Fruit fly (Drosophila melanogaster) whole organism, embryonic: ENCODE results near the gene CG16789.

Source experiments
- CG11456 ChIP-seq: fragments of 200-800 bp; sonication (Bioruptor generic); IDR thresholded peaks from 3 replicates; pipeline ENCODE4 v1.3.6; 2022; ENCODE audit warnings: missing biosample characterization, missing genetic modification characterization
- CG11560 ChIP-seq: fragments of 200-800 bp; sonication (Bioruptor generic); IDR thresholded peaks from 3 replicates; pipeline ENCODE4 v1.3.6; 2022; ENCODE audit warnings: missing biosample characterization, missing genetic modification characterization
- CG12219 ChIP-seq: fragments of 200-800 bp; sonication (Bioruptor generic); optimal IDR thresholded peaks from 3 replicates; lab custom pipeline; 2018; ENCODE audit warnings: missing biosample characterization, mild to moderate bottlenecking, missing genetic modification characterization
- CG12391 ChIP-seq: fragments of 200-800 bp; sonication (Bioruptor generic); optimal IDR thresholded peaks from 3 replicates; lab custom pipeline; 2018; ENCODE audit warnings: missing biosample characterization, mild to moderate bottlenecking, missing genetic modification characterization, moderate library complexity
- CG12744 ChIP-seq: fragments of 200-800 bp; sonication (Bioruptor generic); optimal IDR thresholded peaks from 2 replicates; lab custom pipeline; 2016; ENCODE audit warnings: missing biosample characterization, missing genetic modification characterization
- CG13424 ChIP-seq: fragments of 200-800 bp; sonication (Bioruptor generic); optimal IDR thresholded peaks from 2 replicates; lab custom pipeline; 2019; ENCODE audit warnings: missing biosample characterization, mild to moderate bottlenecking, missing genetic modification characterization, moderate library complexity
- CG13894 ChIP-seq: fragments of 200-800 bp; sonication (Bioruptor generic); optimal IDR thresholded peaks from 3 replicates; lab custom pipeline; 2018; ENCODE audit warnings: missing biosample characterization, mild to moderate bottlenecking, missing genetic modification characterization, moderate library complexity
- CG17359 ChIP-seq: fragments of 200-800 bp; sonication (Bioruptor generic); optimal IDR thresholded peaks from 3 replicates; lab custom pipeline; 2018; ENCODE audit warnings: missing biosample characterization, mild to moderate bottlenecking, missing genetic modification characterization, moderate library complexity
- CG18476 ChIP-seq: fragments of 200-800 bp; sonication (Bioruptor generic); optimal IDR thresholded peaks from 2 replicates; lab custom pipeline; 2016; ENCODE audit warnings: missing biosample characterization, mild to moderate bottlenecking, missing genetic modification characterization
- CG2116 ChIP-seq: fragments of 200-800 bp; sonication (Bioruptor generic); optimal IDR thresholded peaks from 3 replicates; lab custom pipeline; 2018; ENCODE audit warnings: missing biosample characterization, mild to moderate bottlenecking, missing genetic modification characterization
- CG2202 ChIP-seq: fragments of 200-800 bp; sonication (Bioruptor generic); optimal IDR thresholded peaks from 2 replicates; lab custom pipeline; 2018; ENCODE audit warnings: missing biosample characterization, mild to moderate bottlenecking, missing genetic modification characterization
- CG2678 ChIP-seq: fragments of 200-800 bp; sonication (Bioruptor generic); optimal IDR thresholded peaks from 3 replicates; lab custom pipeline; 2019; ENCODE audit warnings: missing biosample characterization, mild to moderate bottlenecking, missing genetic modification characterization, moderate library complexity
- CG30403 ChIP-seq: fragments of 200-800 bp; sonication (Bioruptor generic); optimal IDR thresholded peaks from 3 replicates; lab custom pipeline; 2016; ENCODE audit warnings: missing biosample characterization, missing genetic modification characterization
- CG30431 ChIP-seq: fragments of 200-800 bp; sonication (Bioruptor generic); optimal IDR thresholded peaks from 2 replicates; lab custom pipeline; 2017; ENCODE audit warnings: missing biosample characterization, missing genetic modification characterization
- CG31441 ChIP-seq: fragments of 200-800 bp; sonication (Bioruptor generic); IDR thresholded peaks from 2 replicates; pipeline ENCODE4 v1.3.6; 2022; ENCODE audit warnings: missing biosample characterization, missing genetic modification characterization
- CG3281 ChIP-seq: fragments of 200-800 bp; sonication (Bioruptor generic); optimal IDR thresholded peaks from 3 replicates; lab custom pipeline; 2017; ENCODE audit warnings: missing biosample characterization, mild to moderate bottlenecking, missing genetic modification characterization
- CG4820 ChIP-seq: fragments of 200-800 bp; sonication (Bioruptor generic); optimal IDR thresholded peaks from 3 replicates; lab custom pipeline; 2016; ENCODE audit warnings: missing biosample characterization, missing genetic modification characterization
- CG6689 ChIP-seq: fragments of 200-800 bp; sonication (Bioruptor generic); IDR thresholded peaks from 2 replicates; pipeline ENCODE4 v1.3.6; 2022; ENCODE audit warnings: missing biosample characterization, missing genetic modification characterization
- CG6813 ChIP-seq: fragments of 200-800 bp; sonication (Bioruptor generic); optimal IDR thresholded peaks from 2 replicates; lab custom pipeline; 2017; ENCODE audit warnings: missing biosample characterization, missing genetic modification characterization, mild to moderate bottlenecking, moderate library complexity, missing genetic modification reagents
- CG7987 ChIP-seq: fragments of 200-800 bp; sonication (Bioruptor generic); optimal IDR thresholded peaks from 2 replicates; lab custom pipeline; 2018; ENCODE audit warnings: missing biosample characterization, mild to moderate bottlenecking, missing genetic modification characterization, moderate library complexity
- CoRest ChIP-seq: fragments of 200-800 bp; sonication (Bioruptor generic); optimal IDR thresholded peaks from 3 replicates; lab custom pipeline; 2018; ENCODE audit warnings: missing biosample characterization, mild to moderate bottlenecking, missing genetic modification characterization, moderate library complexity
- CrebB ChIP-seq: fragments of 200-800 bp; sonication (Bioruptor generic); optimal IDR thresholded peaks from 3 replicates; lab custom pipeline; 2018; ENCODE audit warnings: missing biosample characterization, mild to moderate bottlenecking, missing genetic modification characterization
- Dbx ChIP-seq: fragments of 200-800 bp; sonication (Bioruptor generic); IDR thresholded peaks from 3 replicates; pipeline ENCODE4 v1.3.6; 2022; ENCODE audit warnings: missing biosample characterization, missing genetic modification characterization
- E2f2 ChIP-seq: fragments of 200-800 bp; sonication (Bioruptor generic); IDR thresholded peaks from 2 replicates; pipeline ENCODE4 v1.3.6; 2022; ENCODE audit warnings: missing biosample characterization, missing genetic modification characterization
- HHEX ChIP-seq: fragments of 200-800 bp; sonication (Bioruptor generic); optimal IDR thresholded peaks from 3 replicates; lab custom pipeline; 2017; ENCODE audit warnings: missing biosample characterization, mild to moderate bottlenecking, missing genetic modification characterization, missing genetic modification reagents
- HLH54F ChIP-seq: fragments of 200-800 bp; sonication (Bioruptor generic); optimal IDR thresholded peaks from 3 replicates; lab custom pipeline; 2016; ENCODE audit warnings: missing biosample characterization, missing genetic modification characterization
- Hmr ChIP-seq: fragments of 200-800 bp; sonication (Bioruptor generic); optimal IDR thresholded peaks from 3 replicates; lab custom pipeline; 2017; ENCODE audit warnings: mild to moderate bottlenecking, missing biosample characterization, missing genetic modification reagents, missing genetic modification characterization
- Mes4 ChIP-seq: fragments of 200-800 bp; sonication (Bioruptor generic); optimal IDR thresholded peaks from 2 replicates; lab custom pipeline; 2016; ENCODE audit warnings: missing biosample characterization, missing genetic modification characterization
- Myb ChIP-seq: fragments of 200-800 bp; sonication (Bioruptor generic); optimal IDR thresholded peaks from 2 replicates; lab custom pipeline; 2016; ENCODE audit warnings: missing biosample characterization, missing genetic modification characterization
- NC2β ChIP-seq: fragments of 200-800 bp; sonication (Bioruptor generic); optimal IDR thresholded peaks from 2 replicates; lab custom pipeline; 2016; ENCODE audit warnings: missing biosample characterization, missing genetic modification characterization
- Nf-YC ChIP-seq: fragments of 200-800 bp; optimal IDR thresholded peaks from 3 replicates; lab custom pipeline; 2019; ENCODE audit warnings: missing biosample characterization, mild to moderate bottlenecking, missing genetic modification characterization, moderate library complexity
- NfI ChIP-seq: fragments of 200-800 bp; sonication (Bioruptor generic); optimal IDR thresholded peaks from 3 replicates; lab custom pipeline; 2018; ENCODE audit warnings: missing biosample characterization, mild to moderate bottlenecking, missing genetic modification characterization, moderate library complexity
- Rx ChIP-seq: fragments of 200-800 bp; sonication (Bioruptor generic); IDR thresholded peaks from 2 replicates; pipeline ENCODE4 v1.3.6; 2022; ENCODE audit warnings: missing biosample characterization, missing genetic modification characterization
- Spps ChIP-seq: fragments of 200-800 bp; sonication (Bioruptor generic); optimal IDR thresholded peaks from 2 replicates; lab custom pipeline; 2018; ENCODE audit warnings: missing biosample characterization, mild to moderate bottlenecking, missing genetic modification characterization
- YL-1 ChIP-seq: fragments of 200-800 bp; sonication (Bioruptor generic); optimal IDR thresholded peaks from 3 replicates; lab custom pipeline; 2017; ENCODE audit warnings: missing biosample characterization, mild to moderate bottlenecking, missing genetic modification characterization
- ato ChIP-seq: fragments of 200-800 bp; sonication (Bioruptor generic); IDR thresholded peaks from 2 replicates; pipeline ENCODE4 v1.3.6; 2022; ENCODE audit warnings: missing biosample characterization, missing genetic modification characterization; ENCODE audit not compliant: partially characterized antibody
- crol ChIP-seq: fragments of 200-800 bp; sonication (Bioruptor generic); IDR thresholded peaks from 2 replicates; pipeline ENCODE4 v1.3.6; 2022; ENCODE audit warnings: missing biosample characterization, missing genetic modification characterization
- disco-r ChIP-seq: fragments of 200-800 bp; sonication (Bioruptor generic); optimal IDR thresholded peaks from 2 replicates; lab custom pipeline; 2016; ENCODE audit warnings: missing biosample characterization, missing genetic modification characterization
- ems ChIP-seq: fragments of 200-800 bp; sonication (Bioruptor generic); optimal IDR thresholded peaks from 3 replicates; lab custom pipeline; 2016; ENCODE audit warnings: missing biosample characterization, missing genetic modification characterization
- fd96Cb ChIP-seq: fragments of 200-800 bp; sonication (Bioruptor generic); optimal IDR thresholded peaks from 2 replicates; lab custom pipeline; 2018; ENCODE audit warnings: missing biosample characterization, mild to moderate bottlenecking, missing genetic modification characterization, moderate library complexity
- hkb ChIP-seq, 2 experiments: fragments of 200-800 bp in 1 of 2; fragments of >200 bp in 1 of 2; sonication (Bioruptor generic) in 1 of 2; IDR thresholded peaks in 1 of 2; optimal IDR thresholded peaks in 1 of 2; 2 replicates each; pipeline versions ENCODE4 v1.3.6 to Lab custom; 2017 to 2022; ENCODE audit warnings: missing biosample characterization in 1 of 2, missing genetic modification characterization in 1 of 2
- lbe ChIP-seq: fragments of 200-800 bp; sonication (Bioruptor generic); optimal IDR thresholded peaks from 2 replicates; lab custom pipeline; 2016; ENCODE audit warnings: missing biosample characterization, mild to moderate bottlenecking, missing genetic modification characterization
- lola ChIP-seq, 3 experiments: fragments of >200 bp in 2 of 3; fragments of 200-800 bp in 1 of 3; sonication (Bioruptor generic) in 1 of 3; optimal IDR thresholded peaks; 2 replicates each; lab custom pipeline; 2017 to 2019; ENCODE audit warnings: missing biosample characterization in 3 of 3, missing genetic modification characterization in 3 of 3, mild to moderate bottlenecking in 1 of 3, moderate library complexity in 1 of 3
- oc ChIP-seq: fragments of 200-800 bp; sonication (Bioruptor generic); optimal IDR thresholded peaks from 2 replicates; lab custom pipeline; 2018; ENCODE audit warnings: missing biosample characterization, mild to moderate bottlenecking, missing genetic modification characterization, moderate library complexity
- pum ChIP-seq: fragments of 200-800 bp; sonication (Bioruptor generic); optimal IDR thresholded peaks from 2 replicates; lab custom pipeline; 2016; ENCODE audit warnings: missing biosample characterization, missing genetic modification characterization
- shn ChIP-seq: fragments of 200-800 bp; sonication (Bioruptor generic); optimal IDR thresholded peaks from 3 replicates; lab custom pipeline; 2016; ENCODE audit warnings: missing biosample characterization, missing genetic modification characterization
- sima ChIP-seq: fragments of 200-800 bp; sonication (Bioruptor generic); optimal IDR thresholded peaks from 2 replicates; lab custom pipeline; 2016; ENCODE audit warnings: missing biosample characterization, missing genetic modification characterization
- stwl ChIP-seq: fragments of 200-800 bp; sonication (Bioruptor generic); optimal IDR thresholded peaks from 3 replicates; lab custom pipeline; 2018; ENCODE audit warnings: missing biosample characterization, mild to moderate bottlenecking, missing genetic modification characterization, moderate library complexity

CG16789 gene

DNA sequence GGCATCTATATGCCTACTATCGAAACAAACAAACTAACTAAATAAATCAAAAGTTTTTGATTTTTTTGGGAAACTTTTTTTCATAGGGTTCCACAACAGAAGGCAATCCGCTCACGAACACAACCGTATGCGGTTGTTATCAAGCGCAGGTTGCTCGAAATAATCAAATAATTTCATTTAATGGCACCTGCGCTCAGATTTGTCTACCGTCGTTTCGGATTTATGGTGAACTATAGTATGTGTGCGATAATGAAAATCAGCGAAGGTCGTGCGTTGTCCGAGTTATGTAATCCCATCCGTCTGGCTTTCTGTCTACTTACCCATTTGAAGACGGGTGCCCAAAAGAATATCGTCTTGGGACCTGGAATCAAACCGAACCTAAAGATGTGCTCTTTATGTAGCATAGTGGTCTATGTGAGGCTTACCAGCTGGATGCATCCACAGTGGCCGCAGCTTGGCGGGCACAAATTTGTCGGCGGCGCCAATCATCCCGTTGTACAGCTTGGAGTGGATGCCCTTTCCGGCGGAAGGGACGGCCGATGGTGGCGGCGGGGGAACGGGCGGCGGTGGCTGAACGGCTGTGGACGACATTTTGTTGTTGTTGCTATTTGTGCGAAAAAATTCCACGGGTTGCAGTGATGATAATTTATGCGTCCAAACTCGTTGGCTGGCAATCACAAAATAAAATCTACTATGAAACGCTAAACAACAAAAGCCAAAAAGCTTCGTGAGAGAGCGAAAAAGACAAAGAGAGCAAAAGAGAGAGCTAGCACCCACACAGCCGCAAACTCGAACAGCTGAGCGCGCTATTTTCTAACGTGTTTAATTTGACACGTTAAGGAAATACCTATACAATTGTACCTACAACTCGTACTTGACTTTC, 7.2 kb downstream of the CG16789 start (continued):
- peak; percentile 47 for TF ChIP-seq CG7987 (GFP tag; lab: Kevin White, UChicago)
- TF ChIP-seq CG13894 (tag; lab: Kevin White, UChicago): no peak
- no peak for TF ChIP-seq fd96Cb (tag; lab: Kevin White, UChicago)
- TF ChIP-seq stwl (tag; lab: Kevin White, UChicago): no peak
- no peak for TF ChIP-seq CG2678
- TF ChIP-seq CG11456 (GFP tag; lab: Robert Waterston, UW): peak; percentile 31; the same call in 1 of the 3 replicates
- no peak for TF ChIP-seq NfI (GFP tag; lab: Kevin White, UChicago)
- TF ChIP-seq CG3281 (GFP tag; lab: Kevin White, UChicago): no peak
- TF ChIP-seq ato (GFP tag; lab: Robert Waterston, UW): no peak
- no peak for TF ChIP-seq CG31441 (GFP tag; lab: Robert Waterston, UW)
- TF ChIP-seq CG6689 (GFP tag; lab: Robert Waterston, UW): no peak
- no peak for TF ChIP-seq ems (GFP tag; lab: Kevin White, UChicago)
- TF ChIP-seq CG13424 (tag; lab: Kevin White, UChicago): no peak
- TF ChIP-seq E2f2 (GFP tag; lab: Robert Waterston, UW): no peak
- TF ChIP-seq lola (GFP tag; optimal IDR thresholded peaks at IDR 0.05; lab: Kevin White, UChicago): no peak
- no peak for TF ChIP-seq CrebB (tag; lab: Kevin White, UChicago)
- TF ChIP-seq lbe: no peak
- TF ChIP-seq Rx (GFP tag; lab: Robert Waterston, UW): no peak
- TF ChIP-seq oc (tag; lab: Kevin White, UChicago): no peak
- no peak for TF ChIP-seq CG11560 (tag; lab: Robert Waterston, UW)
- TF ChIP-seq CG30403 (GFP tag; lab: Kevin White, UChicago): no peak
- no peak for TF ChIP-seq CG12391
- TF ChIP-seq CoRest (tag; lab: Kevin White, UChicago): no peak
- TF ChIP-seq CG18476 (GFP tag; lab: Kevin White, UChicago): no peak
- no peak for TF ChIP-seq CG12744 (GFP tag; lab: Kevin White, UChicago)
- no peak for TF ChIP-seq CG12219 (GFP tag; lab: Kevin White, UChicago)
- no peak for TF ChIP-seq CG6813 (GFP tag; lab: Kevin White, UChicago)
- TF ChIP-seq CG2202 (tag; lab: Kevin White, UChicago): no peak
- no peak for TF ChIP-seq YL-1
- no peak for TF ChIP-seq sima (GFP tag; lab: Kevin White, UChicago)
- no peak for TF ChIP-seq HHEX
- TF ChIP-seq CG2116 (GFP tag; lab: Kevin White, UChicago): no peak
- peak; percentile 86 for TF ChIP-seq crol (GFP tag; lab: Robert Waterston, UW)
- TF ChIP-seq HLH54F (GFP tag; lab: Kevin White, UChicago): no peak
- TF ChIP-seq CG17359 (tag; lab: Kevin White, UChicago): no peak
- TF ChIP-seq hkb (optimal IDR thresholded peaks at IDR 0.05; lab: Kevin White, UChicago): no peak
- TF ChIP-seq hkb (GFP tag; IDR thresholded peaks at IDR 0.05; lab: Robert Waterston, UW): no peak
- no peak for TF ChIP-seq Spps (tag; lab: Kevin White, UChicago)
- TF ChIP-seq shn (GFP tag; lab: Kevin White, UChicago): no peak
- no peak for TF ChIP-seq Mes4
- no peak for TF ChIP-seq Myb (GFP tag; lab: Kevin White, UChicago)
- no peak for TF ChIP-seq Hmr (GFP tag; lab: Kevin White, UChicago)
- no peak for TF ChIP-seq pum (GFP tag; lab: Kevin White, UChicago)
- TF ChIP-seq Nf-YC (tag; lab: Kevin White, UChicago): no peak
- no peak for TF ChIP-seq Dbx (GFP tag; lab: Robert Waterston, UW)
- TF ChIP-seq disco-r (GFP tag; lab: Kevin White, UChicago): no peak
- TF ChIP-seq NC2β (GFP tag; lab: Kevin White, UChicago): no peak
- TF ChIP-seq CG30431 (GFP tag; lab: Kevin White, UChicago): no peak
- no peak for TF ChIP-seq CG4820 (GFP tag; lab: Kevin White, UChicago)
